Worm (Caenorhabditis elegans) whole organism, young adult: ENCODE results near the gene rnp-7.
A peak's percentile ranks its signal among the peaks of the same experiment; 100 is the strongest.

Source experiments
- B0035.1 ChIP-seq: sonication (generic microtip); optimal IDR thresholded peaks from 2 replicates; lab custom pipeline; 2016; ENCODE audit warnings: missing genetic modification characterization, mild to moderate bottlenecking, missing compliant biosample characterization, missing genotype, missing genetic modification reagents
- B0261.1 ChIP-seq: sonication (generic microtip); optimal IDR thresholded peaks from 2 replicates; lab custom pipeline; 2016; ENCODE audit warnings: mild to moderate bottlenecking, missing genetic modification characterization, moderate library complexity, missing compliant biosample characterization
- C06A6.2 ChIP-seq: fragments of 200-800 bp; sonication (Bioruptor generic); conservative IDR thresholded peaks from 2 replicates; pipeline ENCODE4 v1.3.6; 2022; ENCODE audit warnings: missing genetic modification characterization, missing compliant biosample characterization
- C17E4.6 ChIP-seq: fragments of 200-800 bp; sonication (Bioruptor generic); IDR thresholded peaks from 2 replicates; pipeline ENCODE4 v1.3.6; 2022; ENCODE audit warnings: missing genetic modification reagents, missing genetic modification characterization, missing compliant biosample characterization
- F33H1.4 ChIP-seq: fragments of 200-800 bp; sonication (Bioruptor generic); IDR thresholded peaks from 2 replicates; pipeline ENCODE4 v1.3.6; 2022; ENCODE audit warnings: missing genetic modification reagents, missing genetic modification characterization, missing compliant biosample characterization
- F39B2.1 ChIP-seq: fragments of 200-800 bp; sonication (Bioruptor generic); IDR thresholded peaks from 2 replicates; pipeline ENCODE4 v1.3.6; 2022; ENCODE audit warnings: missing genetic modification reagents, missing genetic modification characterization, missing compliant biosample characterization
- F52B5.7 ChIP-seq: sonication (generic microtip); optimal IDR thresholded peaks from 2 replicates; lab custom pipeline; 2016; ENCODE audit warnings: mild to moderate bottlenecking, missing genetic modification characterization, missing compliant biosample characterization
- F55B11.4 ChIP-seq: sonication (generic microtip); optimal IDR thresholded peaks from 2 replicates; lab custom pipeline; 2016; ENCODE audit warnings: missing compliant biosample characterization, missing genetic modification characterization, borderline replicate concordance; ENCODE audit not compliant: insufficient read depth
- T07F8.4 ChIP-seq: sonication (generic microtip); optimal IDR thresholded peaks from 2 replicates; lab custom pipeline; 2016; ENCODE audit warnings: mild to moderate bottlenecking, missing genetic modification characterization, moderate library complexity, missing compliant biosample characterization
- Y56A3A.18 ChIP-seq: fragments of 200-800 bp; sonication (Bioruptor generic); IDR thresholded peaks from 2 replicates; pipeline ENCODE4 v1.3.6; 2022; ENCODE audit warnings: missing genetic modification reagents, missing genetic modification characterization, missing compliant biosample characterization
- ZK185.1 ChIP-seq: sonication (generic microtip); optimal IDR thresholded peaks from 2 replicates; lab custom pipeline; 2016; ENCODE audit warnings: mild to moderate bottlenecking, missing genetic modification characterization, missing compliant biosample characterization; ENCODE audit not compliant: poor library complexity, severe bottlenecking
- akir-1 ChIP-seq: fragments of 200-800 bp; sonication (Bioruptor generic); optimal IDR thresholded peaks from 2 replicates; lab custom pipeline; 2018; ENCODE audit warnings: mild to moderate bottlenecking, missing genetic modification characterization, moderate library complexity, missing compliant biosample characterization
- aptf-2 ChIP-seq: fragments of 200-800 bp; sonication (Bioruptor generic); conservative IDR thresholded peaks from 2 replicates; pipeline ENCODE4 v1.3.6; 2022; ENCODE audit warnings: missing genetic modification reagents, missing genetic modification characterization, missing compliant biosample characterization
- aptf-3 ChIP-seq: fragments of 200-800 bp; sonication (Bioruptor generic); IDR thresholded peaks from 2 replicates; pipeline ENCODE4 v1.3.6; 2022; ENCODE audit warnings: missing genetic modification characterization, missing compliant biosample characterization
- athp-1 ChIP-seq: sonication (generic microtip); optimal IDR thresholded peaks from 2 replicates; lab custom pipeline; 2017; ENCODE audit warnings: mild to moderate bottlenecking, missing genetic modification characterization, missing compliant biosample characterization
- bed-1 ChIP-seq: fragments of 200-800 bp; sonication (Bioruptor generic); IDR thresholded peaks from 2 replicates; pipeline ENCODE4 v1.3.6; 2022; ENCODE audit warnings: missing genetic modification reagents, missing genetic modification characterization, missing compliant biosample characterization
- cebp-2 ChIP-seq: fragments of 200-800 bp; sonication (Bioruptor generic); IDR thresholded peaks from 2 replicates; pipeline ENCODE4 v1.3.6; 2022; ENCODE audit warnings: missing genetic modification characterization, missing compliant biosample characterization
- ceh-100 ChIP-seq: fragments of 200-800 bp; sonication (Bioruptor generic); IDR thresholded peaks from 2 replicates; pipeline ENCODE4 v1.3.6; 2022; ENCODE audit warnings: missing genetic modification reagents, missing genetic modification characterization, missing compliant biosample characterization
- ceh-91 ChIP-seq: fragments of 200-800 bp; sonication (Bioruptor generic); IDR thresholded peaks from 2 replicates; pipeline ENCODE4 v1.3.6; 2022; ENCODE audit warnings: missing genetic modification reagents, missing genetic modification characterization, missing compliant biosample characterization
- chd-7 ChIP-seq: sonication (generic microtip); optimal IDR thresholded peaks from 2 replicates; lab custom pipeline; 2016; ENCODE audit warnings: mild to moderate bottlenecking, missing genetic modification characterization, moderate library complexity, missing compliant biosample characterization
- die-1 ChIP-seq: sonication (generic microtip); optimal IDR thresholded peaks from 2 replicates; lab custom pipeline; 2016; ENCODE audit warnings: missing genotype, mild to moderate bottlenecking, missing genetic modification characterization, missing compliant biosample characterization
- egl-18 ChIP-seq: fragments of 200-800 bp; sonication (Bioruptor generic); IDR thresholded peaks from 2 replicates; pipeline ENCODE4 v1.3.6; 2022; ENCODE audit warnings: missing genetic modification reagents, missing genetic modification characterization, missing compliant biosample characterization
- him-1 ChIP-seq: sonication (generic microtip); optimal IDR thresholded peaks from 2 replicates; lab custom pipeline; 2016; ENCODE audit warnings: missing genotype, missing genetic modification reagents, missing genetic modification characterization, missing compliant biosample characterization
- hlh-12 ChIP-seq: sonication (generic microtip); optimal IDR thresholded peaks from 2 replicates; lab custom pipeline; 2016; ENCODE audit warnings: missing genetic modification characterization, missing compliant biosample characterization
- hmg-20 ChIP-seq: fragments of 200-800 bp; sonication (Bioruptor generic); IDR thresholded peaks from 2 replicates; pipeline ENCODE4 v1.3.6; 2022; ENCODE audit warnings: missing genetic modification reagents, missing genetic modification characterization, missing compliant biosample characterization
- let-607 ChIP-seq, 2 experiments: fragments of 200-800 bp in 1 of 2; sonication (Bioruptor generic) in 1 of 2; sonication (generic microtip) in 1 of 2; optimal IDR thresholded peaks; 2 replicates each; lab custom pipeline; 2016 to 2018; ENCODE audit warnings: mild to moderate bottlenecking in 2 of 2, missing compliant biosample characterization in 2 of 2, missing genetic modification characterization in 2 of 2, moderate library complexity in 2 of 2, missing genotype in 1 of 2
- lin-26 ChIP-seq: fragments of 200-800 bp; sonication (Bioruptor generic); IDR thresholded peaks from 2 replicates; pipeline ENCODE4 v1.3.6; 2022; ENCODE audit warnings: missing genetic modification reagents, missing genetic modification characterization, missing compliant biosample characterization
- lin-40 ChIP-seq: sonication (generic microtip); optimal IDR thresholded peaks from 2 replicates; lab custom pipeline; 2016; ENCODE audit warnings: missing genetic modification characterization, mild to moderate bottlenecking, missing compliant biosample characterization, missing genotype, missing genetic modification reagents
- lin-54 ChIP-seq: fragments of 200-800 bp; sonication (Bioruptor generic); optimal IDR thresholded peaks from 2 replicates; lab custom pipeline; 2018; ENCODE audit warnings: mild to moderate bottlenecking, missing genetic modification characterization, missing compliant biosample characterization
- lir-1 ChIP-seq: fragments of 200-800 bp; sonication (Bioruptor generic); conservative IDR thresholded peaks from 2 replicates; pipeline ENCODE4 v1.3.6; 2022; ENCODE audit warnings: missing genetic modification reagents, missing genetic modification characterization, missing compliant biosample characterization
- madf-10 ChIP-seq: sonication (generic microtip); optimal IDR thresholded peaks from 2 replicates; lab custom pipeline; 2016; ENCODE audit warnings: mild to moderate bottlenecking, missing genetic modification characterization, missing compliant biosample characterization
- madf-6 ChIP-seq: fragments of 200-800 bp; sonication (Bioruptor generic); IDR thresholded peaks from 2 replicates; pipeline ENCODE4 v1.3.6; 2022; ENCODE audit warnings: missing genetic modification reagents, missing genetic modification characterization, missing compliant biosample characterization
- madf-8 ChIP-seq: fragments of 200-800 bp; sonication (Bioruptor generic); conservative IDR thresholded peaks from 2 replicates; pipeline ENCODE4 v1.3.6; 2022; ENCODE audit warnings: missing genetic modification reagents, missing genetic modification characterization, missing compliant biosample characterization
- mel-28 ChIP-seq: sonication (generic microtip); optimal IDR thresholded peaks from 2 replicates; lab custom pipeline; 2016; ENCODE audit warnings: borderline replicate concordance, mild to moderate bottlenecking, missing genetic modification characterization, missing compliant biosample characterization
- nfya-1 ChIP-seq: sonication (generic microtip); optimal IDR thresholded peaks from 2 replicates; lab custom pipeline; 2017; ENCODE audit warnings: antibody characterized with exemption, missing compliant biosample characterization, missing genetic modification characterization, borderline replicate concordance; ENCODE audit not compliant: insufficient read depth
- nfya-2 ChIP-seq: fragments of 200-800 bp; sonication (Bioruptor generic); IDR thresholded peaks from 2 replicates; pipeline ENCODE4 v1.3.6; 2022; ENCODE audit warnings: missing genetic modification reagents, missing genetic modification characterization, missing compliant biosample characterization
- nfyb-1 ChIP-seq: fragments of 200-800 bp; sonication (Bioruptor generic); IDR thresholded peaks from 2 replicates; pipeline ENCODE4 v1.3.6; 2022; ENCODE audit warnings: missing genetic modification reagents, missing genetic modification characterization, missing compliant biosample characterization
- nhr-120 ChIP-seq: fragments of 200-800 bp; sonication (Bioruptor generic); IDR thresholded peaks from 2 replicates; pipeline ENCODE4 v1.3.6; 2022; ENCODE audit warnings: missing genetic modification characterization, missing compliant biosample characterization
- nhr-27 ChIP-seq: fragments of 200-800 bp; sonication (Bioruptor generic); optimal IDR thresholded peaks from 2 replicates; lab custom pipeline; 2018; ENCODE audit warnings: mild to moderate bottlenecking, missing genetic modification characterization, moderate library complexity, missing compliant biosample characterization
- nhr-80 ChIP-seq: sonication (generic microtip); optimal IDR thresholded peaks from 2 replicates; lab custom pipeline; 2016; ENCODE audit warnings: missing genetic modification characterization, missing compliant biosample characterization
- sdz-38 ChIP-seq: sonication (generic microtip); optimal IDR thresholded peaks from 2 replicates; lab custom pipeline; 2016; ENCODE audit warnings: missing genotype, missing genetic modification characterization, missing compliant biosample characterization
- snpc-1.3 ChIP-seq: sonication (generic microtip); optimal IDR thresholded peaks from 2 replicates; lab custom pipeline; 2017; ENCODE audit warnings: missing genetic modification characterization, mild to moderate bottlenecking, missing compliant biosample characterization, antibody characterized with exemption, moderate library complexity, missing genotype, missing genetic modification reagents; ENCODE audit not compliant: insufficient read depth
- snpc-4 ChIP-seq, 5 experiments: fragments of 150-350 bp in 1 of 5; sonication (generic microtip) in 4 of 5; optimal IDR thresholded peaks; 2 replicates each; lab custom pipeline; 2014 to 2018; ENCODE audit warnings: missing genetic modification characterization in 5 of 5, missing biosample characterization in 3 of 5, antibody characterized with exemption in 2 of 5, mild to moderate bottlenecking in 2 of 5, missing compliant biosample characterization in 2 of 5, missing genotype in 2 of 5, moderate library complexity in 2 of 5, missing genetic modification reagents in 1 of 5
- tlf-1 ChIP-seq: fragments of 200-800 bp; sonication (Bioruptor generic); optimal IDR thresholded peaks from 2 replicates; lab custom pipeline; 2018; ENCODE audit warnings: mild to moderate bottlenecking, missing genetic modification characterization, missing compliant biosample characterization
- unc-62 ChIP-seq: fragments of 150-350 bp; optimal IDR thresholded peaks from 2 replicates; lab custom pipeline; 2014; ENCODE audit warnings: missing biosample characterization, missing genetic modification reagents, missing genetic modification characterization
- ztf-25 ChIP-seq: fragments of 200-800 bp; sonication (Bioruptor generic); IDR thresholded peaks from 2 replicates; pipeline ENCODE4 v1.3.6; 2022; ENCODE audit warnings: missing genetic modification reagents, missing genetic modification characterization, missing compliant biosample characterization
- ztf-26 ChIP-seq: sonication (generic microtip); optimal IDR thresholded peaks from 2 replicates; lab custom pipeline; 2017; ENCODE audit warnings: missing genetic modification characterization, missing compliant biosample characterization
- ztf-3 ChIP-seq: fragments of 200-800 bp; sonication (Bioruptor generic); optimal IDR thresholded peaks from 2 replicates; lab custom pipeline; 2018; ENCODE audit warnings: mild to moderate bottlenecking, missing genetic modification characterization, missing compliant biosample characterization

The rnp-7 gene

ce11 chrIII:7181822-7182221, 20.9 kb upstream of the rnp-7 start, which contains the start of gene epg-4 (continued):
- no peak for TF ChIP-seq hlh-12
- TF ChIP-seq aptf-3 (GFP tag; lab: Robert Waterston, UW): 0 out of 2 replicates have a peak, but pooled peaks have one; percentile 76
- peak; percentile 49 for TF ChIP-seq die-1
- no peak for TF ChIP-seq nfya-2
- TF ChIP-seq athp-1: peak; percentile 34
- no peak for TF ChIP-seq snpc-1.3 (tag; lab: Kevin White, UChicago)
- no peak for TF ChIP-seq unc-62 (GFP tag; lab: Kevin White, UChicago)
- TF ChIP-seq lir-1 (GFP tag; lab: Robert Waterston, UW): no peak
- TF ChIP-seq lin-26 (GFP tag; lab: Robert Waterston, UW): peak; percentile 64; the same call in 1 of the 2 replicates
- TF ChIP-seq F33H1.4 (GFP tag; lab: Robert Waterston, UW): peak; percentile 54; the same call in 1 of the 2 replicates
- no peak for TF ChIP-seq cebp-2 (GFP tag; lab: Robert Waterston, UW)
- TF ChIP-seq nfya-1 (tag; lab: Kevin White, UChicago): no peak
- no peak for TF ChIP-seq ceh-91 (GFP tag; lab: Robert Waterston, UW)
- no peak for TF ChIP-seq egl-18 (GFP tag; lab: Robert Waterston, UW)
- no peak for TF ChIP-seq ztf-25
- TF ChIP-seq F55B11.4 (tag; lab: Kevin White, UChicago): no peak
- TF ChIP-seq T07F8.4 (tag; lab: Kevin White, UChicago): no peak
- no peak for TF ChIP-seq mel-28 (tag; lab: Kevin White, UChicago)
- TF ChIP-seq chd-7 (tag; lab: Kevin White, UChicago): no peak
- no peak for TF ChIP-seq B0035.1
- TF ChIP-seq akir-1 (GFP tag; lab: Kevin White, UChicago): no peak
- TF ChIP-seq B0261.1 (tag; lab: Kevin White, UChicago): no peak
- peak in 1 of 2 experiments; percentile 49 for TF ChIP-seq let-607 (tag; optimal IDR thresholded peaks at IDR 0.05; lab: Kevin White, UChicago)
- no peak for TF ChIP-seq hmg-20 (GFP tag; lab: Robert Waterston, UW)
- no peak for TF ChIP-seq him-1 (tag; lab: Kevin White, UChicago)
- no peak for TF ChIP-seq snpc-4 (GFP tag; optimal IDR thresholded peaks at IDR 0.05; lab: Kevin White, UChicago)
- peak in 3 of 4 experiments; percentile 3 to 25 (median 9) for TF ChIP-seq snpc-4 (tag; optimal IDR thresholded peaks at IDR 0.05; lab: Kevin White, UChicago)
- TF ChIP-seq ceh-100 (GFP tag; lab: Robert Waterston, UW): peak; percentile 75
- TF ChIP-seq madf-10: no peak
- no peak for TF ChIP-seq sdz-38 (tag; lab: Kevin White, UChicago)
- peak; percentile 24 for TF ChIP-seq ZK185.1 (tag; lab: Kevin White, UChicago)
- TF ChIP-seq lin-40 (tag; lab: Kevin White, UChicago): no peak
- TF ChIP-seq aptf-2 (GFP tag; lab: Robert Waterston, UW): no peak
- TF ChIP-seq tlf-1 (GFP tag; lab: Kevin White, UChicago): peak; percentile 49
- peak; percentile 42 for TF ChIP-seq lin-54 (GFP tag; lab: Kevin White, UChicago)
- no peak for TF ChIP-seq nhr-27 (tag; lab: Kevin White, UChicago)
- no peak for TF ChIP-seq nhr-120 (GFP tag; lab: Robert Waterston, UW)
- TF ChIP-seq C06A6.2 (GFP tag; lab: Robert Waterston, UW): no peak
- TF ChIP-seq madf-8 (GFP tag; lab: Robert Waterston, UW): peak; percentile 14; the same call in 1 of the 2 replicates
- TF ChIP-seq F52B5.7 (tag; lab: Kevin White, UChicago): peak; percentile 25
- no peak for TF ChIP-seq ztf-26 (tag; lab: Kevin White, UChicago)
- TF ChIP-seq nfyb-1 (GFP tag; lab: Robert Waterston, UW): peak; percentile 62; the same call in 1 of the 2 replicates
- TF ChIP-seq ztf-3 (GFP tag; lab: Kevin White, UChicago): no peak
- TF ChIP-seq F39B2.1 (GFP tag; lab: Robert Waterston, UW): no peak
- no peak for TF ChIP-seq Y56A3A.18 (GFP tag; lab: Robert Waterston, UW)
- peak; percentile 44 for TF ChIP-seq madf-6 (GFP tag; lab: Robert Waterston, UW)
- TF ChIP-seq nhr-80 (tag; lab: Kevin White, UChicago): peak; percentile 53
- TF ChIP-seq bed-1 (GFP tag; lab: Robert Waterston, UW): no peak
- TF ChIP-seq C17E4.6 (GFP tag; lab: Robert Waterston, UW): no peak
